Fruit fly (Drosophila melanogaster): Measurements from ENCODE around the gene Rrp1.

dm6 chr2L:3018212-3018611 is 45.9 kb upstream of the Rrp1 start, which contains the start of the genes CG17224 and CG17264:
- TF ChIP-seq esn (GFP tag; optimal IDR thresholded peaks at IDR 0.05): no peak
- TF ChIP-seq CG16779 (tag; optimal IDR thresholded peaks at IDR 0.05): no peak

Data from whole organism, prepupa.